Worm (Caenorhabditis elegans) whole organism, mixed stage, embryonic: Measurements from ENCODE around the gene K08D9.4.

Experiments used
- cnd-1 ChIP-seq: fragments of 200-800 bp; sonication (Bioruptor generic); optimal IDR thresholded peaks from 2 replicates; lab custom pipeline; 2018; ENCODE audit warnings: mild to moderate bottlenecking, missing genetic modification characterization, missing compliant biosample characterization
- elt-3 ChIP-seq: fragments of 150-350 bp; optimal IDR thresholded peaks from 2 replicates; lab custom pipeline; 2014; ENCODE audit warnings: missing biosample characterization, missing genetic modification characterization
- mab-5 ChIP-seq: fragments of 150-350 bp; optimal IDR thresholded peaks from 2 replicates; lab custom pipeline; 2014; ENCODE audit warnings: missing biosample characterization, missing genetic modification characterization
- nhr-12 ChIP-seq: fragments of 150-350 bp; optimal IDR thresholded peaks from 2 replicates; lab custom pipeline; 2014; ENCODE audit warnings: missing biosample characterization, missing genetic modification characterization
- nhr-237 ChIP-seq: fragments of 150-350 bp; optimal IDR thresholded peaks from 2 replicates; lab custom pipeline; 2014; ENCODE audit warnings: missing biosample characterization, missing genetic modification characterization
- nhr-28 ChIP-seq: fragments of 150-350 bp; optimal IDR thresholded peaks from 2 replicates; lab custom pipeline; 2014; ENCODE audit warnings: missing biosample characterization, missing genetic modification characterization
- nhr-76 ChIP-seq: sonication (generic microtip); optimal IDR thresholded peaks from 2 replicates; lab custom pipeline; 2017; ENCODE audit warnings: missing biosample characterization, missing genetic modification characterization
- snpc-4 ChIP-seq: fragments of 150-350 bp; optimal IDR thresholded peaks from 2 replicates; lab custom pipeline; 2014; ENCODE audit warnings: missing biosample characterization, missing genetic modification characterization
- unc-62 ChIP-seq: fragments of 150-350 bp; optimal IDR thresholded peaks from 2 replicates; lab custom pipeline; 2014; ENCODE audit warnings: missing biosample characterization, missing genetic modification reagents, missing genetic modification characterization
- ztf-11 ChIP-seq: fragments of 150-350 bp; optimal IDR thresholded peaks from 2 replicates; lab custom pipeline; 2014; ENCODE audit warnings: missing biosample characterization, missing genetic modification characterization

DNA sequence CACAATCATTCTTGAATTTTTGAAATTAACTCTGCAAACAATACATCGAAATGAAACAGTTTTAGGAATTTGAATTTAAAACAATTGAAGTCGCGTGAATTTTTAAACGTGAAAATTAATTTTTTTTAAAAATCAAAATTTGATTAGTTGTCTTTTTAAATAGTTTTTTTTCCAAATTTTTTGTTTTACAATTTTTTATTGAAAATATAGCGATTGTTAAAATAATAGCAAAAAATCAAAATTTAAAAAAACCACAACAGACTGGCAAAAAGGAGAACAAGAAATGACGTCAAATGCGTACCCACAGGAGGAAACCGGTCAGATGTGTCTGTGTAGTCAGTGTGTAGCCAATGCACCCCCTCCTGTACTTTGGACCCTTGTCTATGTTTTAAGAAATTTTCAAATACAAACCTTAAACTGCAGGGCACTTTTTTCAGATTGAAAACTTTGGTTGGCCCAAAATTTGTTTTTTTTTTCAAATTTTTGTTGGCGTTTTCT is 3.3 kb downstream of the K08D9.4 start, which contains the start of the genes Y73C8B.1 and Y73C8B.5:
- TF ChIP-seq unc-62 (GFP tag; lab: Kevin White, UChicago) (no peak), ztf-11 (tag; lab: Kevin White, UChicago) (no peak), cnd-1 (tag; lab: Kevin White, UChicago) (no peak), nhr-12 (no peak), nhr-237 (tag; lab: Kevin White, UChicago) (no peak), elt-3 (tag; lab: Kevin White, UChicago) (no peak), nhr-76 (tag; lab: Kevin White, UChicago) (no peak), mab-5 (tag; lab: Kevin White, UChicago) (no peak), snpc-4 (tag; lab: Kevin White, UChicago) (no peak), nhr-28 (tag; lab: Kevin White, UChicago) (no peak)
